Fruit fly (Drosophila melanogaster): Measurements from ENCODE around the gene sty.

The sty gene

DNA sequence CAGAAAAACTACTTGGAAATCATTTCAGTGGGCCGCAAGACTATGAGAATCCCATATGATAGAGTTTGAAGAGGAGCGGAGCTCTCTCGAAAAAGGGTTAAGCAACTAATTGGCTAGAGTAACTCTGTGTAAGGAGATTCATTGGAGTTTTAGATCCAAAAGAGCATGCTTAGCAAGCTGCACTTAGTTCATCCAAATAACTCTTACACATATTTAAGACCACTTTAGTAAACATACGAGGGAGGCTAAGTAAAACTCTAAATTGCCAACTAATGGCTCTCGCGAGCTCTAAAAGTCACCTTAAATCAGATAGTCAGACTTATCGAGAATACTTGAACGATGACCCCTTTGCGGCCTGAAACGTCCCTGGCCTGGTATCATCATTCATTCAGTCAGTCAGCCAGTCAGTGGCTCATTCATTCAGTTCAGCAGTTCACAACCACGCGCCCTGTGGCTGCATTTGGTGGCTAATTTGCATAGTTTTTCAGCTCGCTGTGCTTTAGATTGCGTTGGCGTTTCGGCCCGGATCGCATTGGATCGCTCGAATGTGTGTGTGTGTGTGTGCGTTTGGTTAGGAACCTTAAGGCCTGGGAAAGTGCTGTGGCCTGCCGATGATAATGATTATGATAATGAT is 30.3 kb upstream of the sty start (continued):
- TF ChIP-seq HLH3B (GFP tag; IDR thresholded peaks at IDR 0.05) = peak; percentile 31; the same call in 1 of the 2 replicates
- no peak for TF ChIP-seq Lim3 (GFP tag; IDR thresholded peaks at IDR 0.05)
- TF ChIP-seq CG6272 (GFP tag; IDR thresholded peaks at IDR 0.05) = 0 out of 2 replicates have a peak, but pooled peaks have one; percentile 10
- 0 out of 3 replicates have a peak, but pooled peaks have one; percentile 25 for TF ChIP-seq jigr1 (GFP tag; IDR thresholded peaks at IDR 0.05)
- TF ChIP-seq ro (GFP tag; IDR thresholded peaks at IDR 0.05) = peak; percentile 23; the same call in 1 of the 2 replicates
- TF ChIP-seq inv (GFP tag; IDR thresholded peaks at IDR 0.05; ENCODE audit: partially characterized antibody) = peak; percentile 11; the same call in 1 of the 2 replicates
- TF ChIP-seq E2f1 (GFP tag; IDR thresholded peaks at IDR 0.05) = no peak; the same call in 1 of the 2 replicates
- TF ChIP-seq CG7839 (tag; optimal IDR thresholded peaks at IDR 0.05) = peak; percentile 46
- peak; percentile 57 for TF ChIP-seq Sox102F (GFP tag; optimal IDR thresholded peaks at IDR 0.05)
- no peak for TF ChIP-seq prd (optimal IDR thresholded peaks at IDR 0.05)
- peak; percentile 60; the same call in 1 of the 3 replicates for TF ChIP-seq prd (GFP tag; IDR thresholded peaks at IDR 0.05)
- peak; percentile 35 for TF ChIP-seq ind (GFP tag; optimal IDR thresholded peaks at IDR 0.05)
- TF ChIP-seq CG4820 (GFP tag; optimal IDR thresholded peaks at IDR 0.05) = peak; percentile 34
- peak; percentile 7; the same call in 1 of the 2 replicates for TF ChIP-seq Xrp1 (GFP tag; IDR thresholded peaks at IDR 0.05)
- TF ChIP-seq ham (GFP tag; IDR thresholded peaks at IDR 0.05) = no peak
- TF ChIP-seq CG14667 (GFP tag; IDR thresholded peaks at IDR 0.05) = peak; percentile 53
- no peak for TF ChIP-seq Meics (GFP tag; optimal IDR thresholded peaks at IDR 0.05)
- TF ChIP-seq ttk (GFP tag; IDR thresholded peaks at IDR 0.05) = 0 out of 2 replicates have a peak, but pooled peaks have one; percentile 25
- TF ChIP-seq Pdp1 (GFP tag; optimal IDR thresholded peaks at IDR 0.05) = peak in 1 of 2 experiments; percentile 23
- TF ChIP-seq peb (GFP tag; IDR thresholded peaks at IDR 0.05) = peak; percentile 27; the same call in 1 of the 2 replicates
- peak; percentile 3 for TF ChIP-seq Nf-YC (tag; optimal IDR thresholded peaks at IDR 0.05)
- TF ChIP-seq Blimp-1 (GFP tag; optimal IDR thresholded peaks at IDR 0.05) = peak; percentile 32
- TF ChIP-seq pan (optimal IDR thresholded peaks at IDR 0.05) = no peak
- TF ChIP-seq pan (GFP tag; optimal IDR thresholded peaks at IDR 0.05 in 1 of 2, IDR thresholded peaks at IDR 0.05 in 1 of 2) = peak in 1 of 2 experiments; percentile 71
- TF ChIP-seq CG10366 (GFP tag; IDR thresholded peaks at IDR 0.05) = peak; percentile 20; the same call in 1 of the 2 replicates
- TF ChIP-seq Fer3 (tag; optimal IDR thresholded peaks at IDR 0.05) = no peak
- TF ChIP-seq CG7786 (GFP tag; optimal IDR thresholded peaks at IDR 0.05) = no peak
- 0 out of 2 replicates have a peak, but pooled peaks have one; percentile 17 for TF ChIP-seq gt (GFP tag; IDR thresholded peaks at IDR 0.05)
- TF ChIP-seq CG9215 (GFP tag; IDR thresholded peaks at IDR 0.05) = peak; percentile 56
- TF ChIP-seq cg (GFP tag; optimal IDR thresholded peaks at IDR 0.05) = peak; percentile 42
- TF ChIP-seq Optix (GFP tag; IDR thresholded peaks at IDR 0.05) = peak; percentile 59; the same call in 1 of the 3 replicates
- peak; percentile 67 for TF ChIP-seq dmrt99B (tag; optimal IDR thresholded peaks at IDR 0.05)
- peak in 1 of 2 experiments; percentile 3 for TF ChIP-seq bsh (GFP tag; optimal IDR thresholded peaks at IDR 0.05)
- TF ChIP-seq Trl (optimal IDR thresholded peaks at IDR 0.05) = no peak
- TF ChIP-seq Trl (GFP tag; optimal IDR thresholded peaks at IDR 0.05) = peak; percentile 29
- TF ChIP-seq dpn (GFP tag; optimal IDR thresholded peaks at IDR 0.05) = peak in 1 of 2 experiments; percentile 15
- TF ChIP-seq al (GFP tag; IDR thresholded peaks at IDR 0.05) = 0 out of 2 replicates have a peak, but pooled peaks have one; percentile 26
- TF ChIP-seq gem (tag; optimal IDR thresholded peaks at IDR 0.05) = peak; percentile 35
- TF ChIP-seq Rx (GFP tag; IDR thresholded peaks at IDR 0.05) = peak; percentile 19; the same call in 1 of the 2 replicates
- peak; percentile 1 for TF ChIP-seq tx (GFP tag; optimal IDR thresholded peaks at IDR 0.05)
- TF ChIP-seq vfl (GFP tag; optimal IDR thresholded peaks at IDR 0.05) = no peak
- no peak for TF ChIP-seq dan (GFP tag; IDR thresholded peaks at IDR 0.05)
- TF ChIP-seq CG15269 (tag; optimal IDR thresholded peaks at IDR 0.05) = peak; percentile 11
- TF ChIP-seq CG10979 (tag; optimal IDR thresholded peaks at IDR 0.05) = peak; percentile 28
- TF ChIP-seq sr (GFP tag; IDR thresholded peaks at IDR 0.05) = peak; percentile 87
- peak; percentile 13 for TF ChIP-seq CG18262 (tag; optimal IDR thresholded peaks at IDR 0.05)
- TF ChIP-seq phol (tag; optimal IDR thresholded peaks at IDR 0.05) = peak; percentile 45
- TF ChIP-seq ase (GFP tag; IDR thresholded peaks at IDR 0.05) = peak; percentile 30; the same call in 1 of the 3 replicates
- peak; percentile 46 for TF ChIP-seq Oli (tag; optimal IDR thresholded peaks at IDR 0.05)
- TF ChIP-seq Ada2b (GFP tag; IDR thresholded peaks at IDR 0.05) = peak; percentile 66; the same call in 1 of the 2 replicates
